Fruit fly (Drosophila melanogaster) whole organism, embryonic: Measurements from ENCODE around the gene CG34435.

Experiments
- Awh ChIP-seq: fragments of 200-800 bp; sonication (Bioruptor generic); IDR thresholded peaks from 2 replicates; pipeline ENCODE4, ENCODE4 v1.3.6; 2022; ENCODE audit warnings: missing biosample characterization, missing genetic modification characterization
- CG10979 ChIP-seq: fragments of 200-800 bp; sonication (Bioruptor generic); optimal IDR thresholded peaks from 2 replicates; lab custom pipeline; 2018; ENCODE audit warnings: missing biosample characterization, mild to moderate bottlenecking, missing genetic modification characterization, moderate library complexity
- CG11560 ChIP-seq: fragments of 200-800 bp; sonication (Bioruptor generic); IDR thresholded peaks from 3 replicates; pipeline ENCODE4 v1.3.6; 2022; ENCODE audit warnings: missing biosample characterization, missing genetic modification characterization
- CG13287 ChIP-seq: fragments of 200-800 bp; sonication (Bioruptor generic); IDR thresholded peaks from 2 replicates; pipeline ENCODE4 v1.3.6; 2022; ENCODE audit warnings: missing biosample characterization, missing genetic modification characterization; ENCODE audit not compliant: partially characterized antibody
- CG13894 ChIP-seq: fragments of 200-800 bp; sonication (Bioruptor generic); optimal IDR thresholded peaks from 3 replicates; lab custom pipeline; 2018; ENCODE audit warnings: missing biosample characterization, mild to moderate bottlenecking, missing genetic modification characterization, moderate library complexity
- CG14710 ChIP-seq: fragments of 200-800 bp; sonication (Bioruptor generic); optimal IDR thresholded peaks from 3 replicates; lab custom pipeline; 2019; ENCODE audit warnings: missing biosample characterization, mild to moderate bottlenecking, missing genetic modification characterization, moderate library complexity
- CG15073 ChIP-seq: fragments of 200-800 bp; sonication (Bioruptor generic); optimal IDR thresholded peaks from 2 replicates; lab custom pipeline; 2016; ENCODE audit warnings: missing biosample characterization, missing genetic modification characterization
- CG15696 ChIP-seq: fragments of 200-800 bp; sonication (Bioruptor generic); optimal IDR thresholded peaks from 2 replicates; lab custom pipeline; 2019; ENCODE audit warnings: missing biosample characterization, mild to moderate bottlenecking, missing genetic modification characterization, moderate library complexity
- CG17328 ChIP-seq: fragments of 200-800 bp; sonication (Bioruptor generic); IDR thresholded peaks from 2 replicates; pipeline ENCODE4 v1.3.6; 2022; ENCODE audit warnings: missing biosample characterization, missing genetic modification characterization
- CG2199 ChIP-seq: fragments of 200-800 bp; sonication (Bioruptor generic); IDR thresholded peaks from 3 replicates; pipeline ENCODE4 v1.3.6; 2022; ENCODE audit warnings: missing biosample characterization, missing genetic modification characterization
- CG33557 ChIP-seq: fragments of 200-800 bp; sonication (Bioruptor generic); optimal IDR thresholded peaks from 2 replicates; lab custom pipeline; 2019; ENCODE audit warnings: missing biosample characterization, mild to moderate bottlenecking, missing genetic modification characterization, moderate library complexity
- CG4282 ChIP-seq: fragments of 200-800 bp; sonication (Bioruptor generic); optimal IDR thresholded peaks from 2 replicates; lab custom pipeline; 2016; ENCODE audit warnings: missing biosample characterization, missing genetic modification characterization
- CG7372 ChIP-seq: fragments of 200-800 bp; sonication (Bioruptor generic); IDR thresholded peaks from 2 replicates; pipeline ENCODE4 v1.3.6; 2022; ENCODE audit warnings: missing biosample characterization, missing genetic modification characterization
- CG8290 ChIP-seq, 3 experiments: fragments of 200-800 bp; sonication (Bioruptor generic); optimal IDR thresholded peaks; 2 replicates each; lab custom pipeline; 2016 to 2019; ENCODE audit warnings: missing biosample characterization in 3 of 3, missing genetic modification characterization in 3 of 3, mild to moderate bottlenecking in 2 of 3, moderate library complexity in 1 of 3
- CG8388 ChIP-seq: fragments of 200-800 bp; sonication (Bioruptor generic); optimal IDR thresholded peaks from 2 replicates; lab custom pipeline; 2019; ENCODE audit warnings: missing biosample characterization, mild to moderate bottlenecking, missing genetic modification characterization, moderate library complexity
- CG8765 ChIP-seq: fragments of 200-800 bp; sonication (Bioruptor generic); IDR thresholded peaks from 2 replicates; pipeline ENCODE4 v1.3.6; 2022; ENCODE audit warnings: missing biosample characterization, missing genetic modification characterization
- CG9727 ChIP-seq: fragments of 200-800 bp; sonication (Bioruptor generic); optimal IDR thresholded peaks from 3 replicates; lab custom pipeline; 2017; ENCODE audit warnings: missing biosample characterization, mild to moderate bottlenecking, missing genetic modification characterization
- CHES-1-like ChIP-seq: fragments of 200-800 bp; sonication (Bioruptor generic); optimal IDR thresholded peaks from 2 replicates; lab custom pipeline; 2016; ENCODE audit warnings: missing biosample characterization, missing genetic modification characterization
- E2f2 ChIP-seq: fragments of 200-800 bp; sonication (Bioruptor generic); IDR thresholded peaks from 2 replicates; pipeline ENCODE4 v1.3.6; 2022; ENCODE audit warnings: missing biosample characterization, missing genetic modification characterization
- H15 ChIP-seq: fragments of 200-800 bp; sonication (Bioruptor generic); IDR thresholded peaks from 3 replicates; pipeline ENCODE4 v1.3.6; 2022; ENCODE audit warnings: missing biosample characterization, missing genetic modification characterization
- HmgZ ChIP-seq: fragments of 200-800 bp; sonication (Bioruptor generic); optimal IDR thresholded peaks from 2 replicates; lab custom pipeline; 2018; ENCODE audit warnings: missing biosample characterization, mild to moderate bottlenecking, missing genetic modification characterization
- Max ChIP-seq: fragments of 200-800 bp; sonication (Bioruptor generic); optimal IDR thresholded peaks from 2 replicates; lab custom pipeline; 2016; ENCODE audit warnings: missing biosample characterization, mild to moderate bottlenecking, missing genetic modification characterization
- NFAT ChIP-seq: fragments of 200-800 bp; sonication (Bioruptor generic); IDR thresholded peaks from 2 replicates; pipeline ENCODE4 v1.3.6; 2022; ENCODE audit warnings: missing biosample characterization, missing genetic modification characterization
- NK7.1 ChIP-seq: fragments of 200-800 bp; sonication (Bioruptor generic); optimal IDR thresholded peaks from 3 replicates; lab custom pipeline; 2016; ENCODE audit warnings: missing biosample characterization, missing genetic modification characterization
- Sox100B ChIP-seq: fragments of 200-800 bp; sonication (Bioruptor generic); optimal IDR thresholded peaks from 3 replicates; lab custom pipeline; 2018; ENCODE audit warnings: missing biosample characterization, mild to moderate bottlenecking, missing genetic modification characterization
- Tbp ChIP-seq: fragments of >200 bp; optimal IDR thresholded peaks from 2 replicates; lab custom pipeline; 2018; ENCODE audit warnings: missing biosample characterization, missing genetic modification characterization
- Trl ChIP-seq, 3 experiments: fragments of >200 bp in 2 of 3; fragments of 200-800 bp in 1 of 3; sonication (Bioruptor generic) in 1 of 3; optimal IDR thresholded peaks; 2 replicates in 1 of 3; 3 replicates in 2 of 3; lab custom pipeline; 2016 to 2017; ENCODE audit warnings: missing biosample characterization in 1 of 3, missing genetic modification characterization in 1 of 3
- al ChIP-seq: fragments of 200-800 bp; sonication (Bioruptor generic); IDR thresholded peaks from 2 replicates; pipeline ENCODE4 v1.3.6; 2022; ENCODE audit warnings: missing biosample characterization, missing genetic modification characterization
- ato ChIP-seq: fragments of 200-800 bp; sonication (Bioruptor generic); IDR thresholded peaks from 2 replicates; pipeline ENCODE4 v1.3.6; 2022; ENCODE audit warnings: missing biosample characterization, missing genetic modification characterization; ENCODE audit not compliant: partially characterized antibody
- caup ChIP-seq: fragments of 200-800 bp; sonication (Bioruptor generic); optimal IDR thresholded peaks from 3 replicates; lab custom pipeline; 2017; ENCODE audit warnings: missing biosample characterization, mild to moderate bottlenecking, missing genetic modification characterization, moderate library complexity; ENCODE audit not compliant: severe bottlenecking
- chif ChIP-seq, 2 experiments: fragments of 200-800 bp; sonication (Bioruptor generic); optimal IDR thresholded peaks; 3 replicates each; lab custom pipeline; 2016; ENCODE audit warnings: missing biosample characterization in 2 of 2, missing genetic modification characterization in 2 of 2
- ci ChIP-seq: fragments of 200-800 bp; sonication (Bioruptor generic); IDR thresholded peaks from 3 replicates; pipeline ENCODE4 v1.3.6; 2022; ENCODE audit warnings: missing biosample characterization, missing genetic modification characterization
- cwo ChIP-seq: fragments of 200-800 bp; sonication (Bioruptor generic); optimal IDR thresholded peaks from 3 replicates; lab custom pipeline; 2017; ENCODE audit warnings: missing biosample characterization, missing genetic modification characterization, mild to moderate bottlenecking, moderate library complexity, missing genetic modification reagents
- dimm ChIP-seq: fragments of 200-800 bp; sonication (Bioruptor generic); IDR thresholded peaks from 2 replicates; pipeline ENCODE4 v1.3.6; 2022; ENCODE audit warnings: missing biosample characterization, missing genetic modification characterization
- dmrt11E ChIP-seq: fragments of 200-800 bp; sonication (Bioruptor generic); optimal IDR thresholded peaks from 3 replicates; lab custom pipeline; 2018; ENCODE audit warnings: missing biosample characterization, mild to moderate bottlenecking, missing genetic modification characterization, moderate library complexity
- dmrt99B ChIP-seq: fragments of 200-800 bp; sonication (Bioruptor generic); optimal IDR thresholded peaks from 2 replicates; lab custom pipeline; 2018; ENCODE audit warnings: missing biosample characterization, mild to moderate bottlenecking, missing genetic modification characterization, moderate library complexity
- fu2 ChIP-seq: fragments of 200-800 bp; sonication (Bioruptor generic); optimal IDR thresholded peaks from 2 replicates; lab custom pipeline; 2016; ENCODE audit warnings: missing biosample characterization, missing genetic modification characterization
- gem ChIP-seq: fragments of 200-800 bp; sonication (Bioruptor generic); optimal IDR thresholded peaks from 2 replicates; lab custom pipeline; 2019; ENCODE audit warnings: missing biosample characterization, mild to moderate bottlenecking, missing genetic modification characterization, moderate library complexity
- her ChIP-seq: fragments of 200-800 bp; sonication (Bioruptor generic); optimal IDR thresholded peaks from 2 replicates; lab custom pipeline; 2016; ENCODE audit warnings: missing biosample characterization, missing genetic modification characterization
- lbe ChIP-seq: fragments of 200-800 bp; sonication (Bioruptor generic); optimal IDR thresholded peaks from 2 replicates; lab custom pipeline; 2016; ENCODE audit warnings: missing biosample characterization, mild to moderate bottlenecking, missing genetic modification characterization
- onecut ChIP-seq: fragments of 200-800 bp; sonication (Bioruptor generic); IDR thresholded peaks from 2 replicates; pipeline ENCODE4 v1.3.6; 2022; ENCODE audit warnings: missing biosample characterization, missing genetic modification characterization
- otp ChIP-seq: fragments of 200-800 bp; sonication (Bioruptor generic); IDR thresholded peaks from 3 replicates; pipeline ENCODE4, ENCODE4 v1.3.6; 2022; ENCODE audit warnings: missing biosample characterization, missing genetic modification characterization
- psq ChIP-seq: fragments of 200-800 bp; sonication (Bioruptor generic); optimal IDR thresholded peaks from 2 replicates; lab custom pipeline; 2017; ENCODE audit warnings: missing biosample characterization, missing genetic modification characterization
- sens ChIP-seq: fragments of 200-800 bp; sonication (Bioruptor generic); peaks from one replicate; lab custom pipeline; 2016; ENCODE audit warnings: missing biosample characterization, missing genetic modification characterization
- slp2 ChIP-seq: fragments of 200-800 bp; sonication (Bioruptor generic); optimal IDR thresholded peaks from 2 replicates; lab custom pipeline; 2016; ENCODE audit warnings: missing biosample characterization, missing genetic modification characterization
- ssp ChIP-seq: fragments of 200-800 bp; sonication (Bioruptor generic); IDR thresholded peaks from 2 replicates; pipeline ENCODE4 v1.3.6; 2022; ENCODE audit warnings: missing biosample characterization, missing genetic modification characterization
- tgo ChIP-seq: fragments of 200-800 bp; sonication (Bioruptor generic); IDR thresholded peaks from 3 replicates; pipeline ENCODE4 v1.3.6; 2022; ENCODE audit warnings: missing biosample characterization, missing genetic modification characterization
- ttk ChIP-seq: fragments of 200-800 bp; sonication (Bioruptor generic); IDR thresholded peaks from 2 replicates; pipeline ENCODE4 v2.1.2; 2022; ENCODE audit warnings: missing biosample characterization, missing genetic modification characterization
- usp ChIP-seq: fragments of >200 bp; optimal IDR thresholded peaks from 2 replicates; lab custom pipeline; 2017; ENCODE audit warnings: missing biosample characterization, missing genetic modification characterization
- zfh2 ChIP-seq: fragments of 200-800 bp; sonication (Bioruptor generic); optimal IDR thresholded peaks from 2 replicates; lab custom pipeline; 2016; ENCODE audit warnings: missing biosample characterization, missing genetic modification characterization

CG34435 gene

dm6 chrX:5648437-5648959 lies 34.2 kb upstream of the CG34435 start, which contains the start of gene OtopLa (continued):
- peak; percentile 70 for TF ChIP-seq HmgZ (tag; lab: Kevin White, UChicago)
- peak; percentile 78 for TF ChIP-seq CG14710 (tag; lab: Kevin White, UChicago)
- TF ChIP-seq ssp (GFP tag; lab: Robert Waterston, UW): peak; percentile 63
- TF ChIP-seq CG7372: peak; percentile 69; the same call in 1 of the 2 replicates
- peak; percentile 99 for TF ChIP-seq sens
- TF ChIP-seq CG8765 (GFP tag; lab: Robert Waterston, UW): peak; percentile 64; the same call in 1 of the 2 replicates
- TF ChIP-seq her (GFP tag; lab: Kevin White, UChicago): peak; percentile 66
- TF ChIP-seq CG33557 (GFP tag; lab: Kevin White, UChicago): peak; percentile 42
- TF ChIP-seq CG8290 (GFP tag; optimal IDR thresholded peaks at IDR 0.05; lab: Kevin White, UChicago): peak; percentile 66
- peak in 1 of 2 experiments; percentile 70 for TF ChIP-seq CG8290 (tag; optimal IDR thresholded peaks at IDR 0.05; lab: Kevin White, UChicago)
- no peak for TF ChIP-seq CG4282 (GFP tag; lab: Kevin White, UChicago)
- peak; percentile 60 for TF ChIP-seq CHES-1-like
- TF ChIP-seq CG9727: peak; percentile 79
- peak; percentile 87 for TF ChIP-seq otp (GFP tag; lab: Robert Waterston, UW)
- peak; percentile 91 for TF ChIP-seq CG17328
- peak; percentile 46; the same call in 1 of the 2 replicates for TF ChIP-seq E2f2
- TF ChIP-seq CG10979 (tag; lab: Kevin White, UChicago): peak; percentile 88
- TF ChIP-seq dmrt99B (tag; lab: Kevin White, UChicago): peak; percentile 89
- peak; percentile 89 for TF ChIP-seq ttk
- TF ChIP-seq zfh2 (GFP tag; lab: Kevin White, UChicago): peak; percentile 26
- peak; percentile 54 for TF ChIP-seq CG13894 (tag; lab: Kevin White, UChicago)
- TF ChIP-seq Sox100B (GFP tag; lab: Kevin White, UChicago): peak; percentile 75
- TF ChIP-seq CG2199 (GFP tag; lab: Robert Waterston, UW): no peak
- TF ChIP-seq al (GFP tag; lab: Robert Waterston, UW): peak; percentile 55; the same call in 1 of the 2 replicates
- no peak for TF ChIP-seq Tbp (GFP tag; lab: Kevin White, UChicago)
- TF ChIP-seq CG15696: peak; percentile 53
- TF ChIP-seq usp (GFP tag; lab: Kevin White, UChicago): no peak
- peak; percentile 59 for TF ChIP-seq dimm
- TF ChIP-seq tgo (GFP tag; lab: Robert Waterston, UW): peak; percentile 84
- TF ChIP-seq NFAT (GFP tag; lab: Robert Waterston, UW): peak; percentile 71
- peak; percentile 74 for TF ChIP-seq NK7.1
- peak; percentile 83 to 88 for TF ChIP-seq chif (GFP tag; optimal IDR thresholded peaks at IDR 0.05; lab: Kevin White, UChicago)
- TF ChIP-seq slp2 (GFP tag; lab: Kevin White, UChicago): peak; percentile 72
- TF ChIP-seq ato: no peak
- peak; percentile 76; the same call in 2 of the 3 replicates for TF ChIP-seq H15 (GFP tag; lab: Robert Waterston, UW)
- peak; percentile 1 for TF ChIP-seq CG15073
- TF ChIP-seq CG13287 (GFP tag; lab: Robert Waterston, UW): no peak
- TF ChIP-seq gem (tag; lab: Kevin White, UChicago): peak; percentile 89
- peak; percentile 69 for TF ChIP-seq cwo (GFP tag; lab: Kevin White, UChicago)
- TF ChIP-seq dmrt11E (tag; lab: Kevin White, UChicago): peak; percentile 80
- peak; percentile 89 for TF ChIP-seq Awh (GFP tag; lab: Robert Waterston, UW)
- TF ChIP-seq Max: peak; percentile 62
- peak; percentile 77 for TF ChIP-seq onecut (GFP tag; lab: Robert Waterston, UW)
- TF ChIP-seq lbe (GFP tag; lab: Kevin White, UChicago): peak; percentile 18
- no peak for TF ChIP-seq Trl (optimal IDR thresholded peaks at IDR 0.05; lab: Kevin White, UChicago)
- peak; percentile 88 for TF ChIP-seq Trl (GFP tag; optimal IDR thresholded peaks at IDR 0.05; lab: Kevin White, UChicago)
- peak; percentile 78 for TF ChIP-seq caup (GFP tag; lab: Kevin White, UChicago)
- TF ChIP-seq ci (GFP tag; lab: Robert Waterston, UW): peak; percentile 96
- peak; percentile 59 for TF ChIP-seq fu2
- peak; percentile 68 for TF ChIP-seq psq (GFP tag; lab: Kevin White, UChicago)
- TF ChIP-seq CG8388 (GFP tag; lab: Kevin White, UChicago): peak; percentile 81
- TF ChIP-seq CG11560: 0 out of 3 replicates have a peak, but pooled peaks have one; percentile 63
